Worm (Caenorhabditis elegans) whole organism, midembryonic: ENCODE measurements around the gene irg-8.

Experiments used
- T22C8.4 ChIP-seq: fragments of 200-800 bp; sonication (Bioruptor generic); IDR thresholded peaks from 2 replicates; pipeline ENCODE4 v1.3.6; 2022; ENCODE audit warnings: missing genetic modification characterization, missing compliant biosample characterization
- cog-1 ChIP-seq: sonication (generic microtip); optimal IDR thresholded peaks from 2 replicates; lab custom pipeline; 2016; ENCODE audit warnings: missing genetic modification characterization, missing compliant biosample characterization
- flt-1 ChIP-seq: fragments of 200-800 bp; sonication (Bioruptor generic); IDR thresholded peaks from 2 replicates; pipeline ENCODE4 v1.3.6; 2022; ENCODE audit warnings: missing genetic modification characterization, missing compliant biosample characterization
- klf-2 ChIP-seq: fragments of 200-800 bp; sonication (Bioruptor generic); conservative IDR thresholded peaks from 2 replicates; pipeline ENCODE4 v1.3.6; 2022; ENCODE audit warnings: missing genetic modification reagents, missing genetic modification characterization, missing compliant biosample characterization
- med-1 ChIP-seq: sonication (generic microtip); optimal IDR thresholded peaks from 2 replicates; lab custom pipeline; 2017; ENCODE audit warnings: missing genetic modification characterization, mild to moderate bottlenecking, missing compliant biosample characterization, antibody characterized with exemption, missing genetic modification reagents; ENCODE audit not compliant: insufficient read depth
- tab-1 ChIP-seq: fragments of 200-800 bp; sonication (Bioruptor generic); IDR thresholded peaks from 2 replicates; pipeline ENCODE4 v1.3.6; 2022; ENCODE audit warnings: missing genetic modification characterization, missing compliant biosample characterization
- ztf-23 ChIP-seq: fragments of 200-800 bp; sonication (Bioruptor generic); IDR thresholded peaks from 2 replicates; pipeline ENCODE4 v1.3.6; 2022; ENCODE audit warnings: missing genetic modification reagents, missing genetic modification characterization, missing compliant biosample characterization
- ztf-29 ChIP-seq: fragments of 200-800 bp; sonication (Bioruptor generic); IDR thresholded peaks from 2 replicates; pipeline ENCODE4 v1.3.6; 2022; ENCODE audit warnings: missing genetic modification reagents, missing genetic modification characterization, missing compliant biosample characterization

DNA sequence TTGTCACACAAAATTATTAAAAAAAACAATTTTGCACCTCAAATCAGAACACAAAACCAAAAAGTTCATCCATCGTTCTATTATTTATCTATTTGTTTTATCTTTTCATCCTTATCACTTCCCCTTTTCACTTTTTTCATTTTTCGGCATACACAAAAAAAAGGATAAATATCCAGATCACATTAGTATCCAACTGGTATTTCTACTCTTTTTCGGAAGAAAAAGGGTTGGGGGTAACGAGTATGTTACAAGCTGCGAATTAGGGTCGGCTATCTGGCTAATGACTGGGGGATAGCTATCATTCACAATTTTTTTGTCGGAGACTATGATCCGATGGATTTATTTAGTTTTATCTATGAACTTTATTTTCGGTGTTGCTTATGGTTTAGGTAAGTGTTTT lies 47.5 kb downstream of the irg-8 start, which contains the start of gene mltn-7:
- TF ChIP-seq klf-2 (GFP tag; lab: Robert Waterston, UW) (no peak), flt-1 (GFP tag; lab: Robert Waterston, UW) (no peak), cog-1 (tag; lab: Kevin White, UChicago) (no peak), ztf-29 (no peak), T22C8.4 (GFP tag; lab: Robert Waterston, UW) (no peak), ztf-23 (no peak), tab-1 (GFP tag; lab: Robert Waterston, UW) (no peak), med-1 (no peak)
